Fruit fly (Drosophila melanogaster) whole organism, embryonic: ENCODE measurements around the gene Mccc1.

Experiments used
- CG15269 ChIP-seq: fragments of 200-800 bp; sonication (Bioruptor generic); optimal IDR thresholded peaks from 2 replicates; lab custom pipeline; 2018; ENCODE audit warnings: missing biosample characterization, mild to moderate bottlenecking, missing genetic modification characterization, moderate library complexity
- CG18262 ChIP-seq: fragments of 200-800 bp; optimal IDR thresholded peaks from 3 replicates; lab custom pipeline; 2019; ENCODE audit warnings: missing biosample characterization, mild to moderate bottlenecking, missing genetic modification characterization, moderate library complexity
- Ravus ChIP-seq: fragments of 200-800 bp; sonication (Bioruptor generic); IDR thresholded peaks from 2 replicates; pipeline ENCODE4 v1.3.6; 2022; ENCODE audit warnings: missing biosample characterization, missing genetic modification characterization
- kni ChIP-seq: fragments of 200-800 bp; sonication (Bioruptor generic); optimal IDR thresholded peaks from 3 replicates; lab custom pipeline; 2017; ENCODE audit warnings: mild to moderate bottlenecking, missing biosample characterization, missing genetic modification reagents, missing genetic modification characterization
- onecut ChIP-seq: fragments of 200-800 bp; sonication (Bioruptor generic); IDR thresholded peaks from 2 replicates; pipeline ENCODE4 v1.3.6; 2022; ENCODE audit warnings: missing biosample characterization, missing genetic modification characterization
- pita ChIP-seq: fragments of 200-800 bp; sonication (Bioruptor generic); optimal IDR thresholded peaks from 2 replicates; lab custom pipeline; 2017; ENCODE audit warnings: missing biosample characterization, mild to moderate bottlenecking, missing genetic modification characterization
- tx ChIP-seq: fragments of 200-800 bp; sonication (Bioruptor generic); optimal IDR thresholded peaks from 2 replicates; lab custom pipeline; 2016; ENCODE audit warnings: missing biosample characterization, missing genetic modification characterization

DNA sequence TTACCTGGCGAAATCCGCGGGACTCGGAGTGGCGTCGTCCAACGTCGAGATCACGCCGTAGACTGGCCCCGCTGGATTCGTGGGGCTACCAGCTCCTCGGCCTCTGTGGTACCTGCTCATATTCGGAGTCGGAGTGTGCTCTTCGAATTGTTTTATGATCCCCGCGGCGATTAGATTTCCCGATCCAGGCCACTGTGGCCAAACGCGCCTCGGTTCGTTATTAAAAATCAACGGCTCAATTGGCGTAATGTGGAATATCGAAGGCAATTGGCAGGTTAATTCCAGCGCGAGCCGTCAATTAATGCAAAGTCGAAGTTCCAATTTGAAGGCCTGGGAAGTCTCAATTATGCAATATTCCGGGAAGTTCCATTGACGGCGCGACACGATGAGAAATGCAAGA lies 15.9 kb upstream of the Mccc1 start:
- TF ChIP-seq Ravus (GFP tag; lab: Robert Waterston, UW) = no peak
- TF ChIP-seq pita = no peak
- TF ChIP-seq kni (GFP tag; lab: Kevin White, UChicago) = no peak
- no peak for TF ChIP-seq CG18262 (tag; lab: Kevin White, UChicago)
- TF ChIP-seq CG15269 (tag; lab: Kevin White, UChicago) = no peak
- TF ChIP-seq onecut (GFP tag; lab: Robert Waterston, UW) = no peak
- no peak for TF ChIP-seq tx (GFP tag; lab: Kevin White, UChicago)
